Fruit fly (Drosophila melanogaster) whole organism: Measurements from ENCODE around the gene CG45061.

Experiments
- CG8478 ChIP-seq: fragments of >200 bp; optimal IDR thresholded peaks from 2 replicates; lab custom pipeline; 2018; ENCODE audit warnings: inconsistent platforms
- Dll ChIP-seq: fragments of >200 bp; optimal IDR thresholded peaks from 2 replicates; lab custom pipeline; 2017
- pan ChIP-seq: fragments of >200 bp; optimal IDR thresholded peaks from 2 replicates; lab custom pipeline; 2017
- psq ChIP-seq: fragments of >200 bp; optimal IDR thresholded peaks from 2 replicates; lab custom pipeline; 2017
- usp ChIP-seq: fragments of >200 bp; optimal IDR thresholded peaks from 2 replicates; lab custom pipeline; 2017; ENCODE audit warnings: missing biosample characterization, missing genetic modification characterization, mixed read lengths

- no peak for TF ChIP-seq psq
- no peak for TF ChIP-seq CG8478 (lab: Kevin White, UChicago)
- peak; percentile 50 for TF ChIP-seq pan (lab: Kevin White, UChicago)
- TF ChIP-seq Dll (lab: Kevin White, UChicago) = no peak
- no peak for TF ChIP-seq usp (GFP tag; lab: Kevin White, UChicago)
Observed at dm6 chrX:9892834-9893233, 21.3 kb upstream of the CG45061 start.
